Fruit fly (Drosophila melanogaster) whole organism, embryonic: ENCODE data around the gene CG8993.

Experiments
- Adf1 ChIP-seq: fragments of 200-800 bp; sonication (Bioruptor generic); IDR thresholded peaks from 2 replicates; pipeline ENCODE4 v1.3.6; 2022; ENCODE audit warnings: missing biosample characterization, missing genetic modification characterization
- Aef1 ChIP-seq: fragments of 200-800 bp; sonication (Bioruptor generic); IDR thresholded peaks from 3 replicates; pipeline ENCODE4 v1.3.6; 2022; ENCODE audit warnings: missing biosample characterization, missing genetic modification characterization
- Asciz ChIP-seq: fragments of 200-800 bp; sonication (Bioruptor generic); optimal IDR thresholded peaks from 2 replicates; lab custom pipeline; 2017; ENCODE audit warnings: missing biosample characterization, mild to moderate bottlenecking, missing genetic modification characterization, missing genetic modification reagents
- Atf3 ChIP-seq: fragments of 200-800 bp; sonication (Bioruptor generic); optimal IDR thresholded peaks from 3 replicates; lab custom pipeline; 2016; ENCODE audit warnings: missing biosample characterization, missing genetic modification characterization
- CG10209 ChIP-seq: fragments of 200-800 bp; sonication (Bioruptor generic); optimal IDR thresholded peaks from 3 replicates; lab custom pipeline; 2017; ENCODE audit warnings: missing biosample characterization, mild to moderate bottlenecking, missing genetic modification characterization, missing genetic modification reagents
- CG12104 ChIP-seq: fragments of 200-800 bp; sonication (Bioruptor generic); optimal IDR thresholded peaks from 3 replicates; lab custom pipeline; 2016; ENCODE audit warnings: missing biosample characterization, missing genetic modification characterization
- CG1233 ChIP-seq: fragments of 200-800 bp; sonication (Bioruptor generic); optimal IDR thresholded peaks from 4 replicates; lab custom pipeline; 2018; ENCODE audit warnings: missing biosample characterization, mild to moderate bottlenecking, missing genetic modification characterization
- CG13296 ChIP-seq: fragments of 200-800 bp; sonication (Bioruptor generic); optimal IDR thresholded peaks from 3 replicates; lab custom pipeline; 2018; ENCODE audit warnings: missing biosample characterization, mild to moderate bottlenecking, missing genetic modification characterization
- CG14441 ChIP-seq: fragments of 200-800 bp; sonication (Bioruptor generic); IDR thresholded peaks from 2 replicates; pipeline ENCODE4 v1.3.6; 2022; ENCODE audit warnings: missing biosample characterization, missing genetic modification characterization
- CG15514 ChIP-seq: fragments of 200-800 bp; sonication (Bioruptor generic); optimal IDR thresholded peaks from 3 replicates; lab custom pipeline; 2017; ENCODE audit warnings: missing biosample characterization, missing genetic modification characterization, mild to moderate bottlenecking, moderate library complexity, missing genetic modification reagents
- CG1603 ChIP-seq: fragments of 200-800 bp; sonication (Bioruptor generic); optimal IDR thresholded peaks from 2 replicates; lab custom pipeline; 2019; ENCODE audit warnings: missing biosample characterization, mild to moderate bottlenecking, missing genetic modification characterization, moderate library complexity
- CG16815 ChIP-seq: fragments of 200-800 bp; sonication (Bioruptor generic); optimal IDR thresholded peaks from 3 replicates; lab custom pipeline; 2017; ENCODE audit warnings: missing biosample characterization, mild to moderate bottlenecking, missing genetic modification characterization
- CG2889 ChIP-seq: fragments of 200-800 bp; sonication (Bioruptor generic); IDR thresholded peaks from 3 replicates; pipeline ENCODE4 v1.3.6; 2022; ENCODE audit warnings: missing biosample characterization, missing genetic modification characterization
- CG30020 ChIP-seq: fragments of 200-800 bp; optimal IDR thresholded peaks from 2 replicates; lab custom pipeline; 2019; ENCODE audit warnings: missing biosample characterization, mild to moderate bottlenecking, missing genetic modification characterization, moderate library complexity
- CG30403 ChIP-seq: fragments of 200-800 bp; sonication (Bioruptor generic); optimal IDR thresholded peaks from 3 replicates; lab custom pipeline; 2016; ENCODE audit warnings: missing biosample characterization, missing genetic modification characterization
- CG33557 ChIP-seq: fragments of 200-800 bp; sonication (Bioruptor generic); optimal IDR thresholded peaks from 2 replicates; lab custom pipeline; 2019; ENCODE audit warnings: missing biosample characterization, mild to moderate bottlenecking, missing genetic modification characterization, moderate library complexity
- CG34376 ChIP-seq: fragments of 200-800 bp; sonication (Bioruptor generic); optimal IDR thresholded peaks from 2 replicates; lab custom pipeline; 2018; ENCODE audit warnings: missing biosample characterization, mild to moderate bottlenecking, missing genetic modification characterization
- CG34422 ChIP-seq: fragments of 200-800 bp; sonication (Bioruptor generic); IDR thresholded peaks from 3 replicates; pipeline ENCODE4 v1.3.6; 2022; ENCODE audit warnings: missing biosample characterization, missing genetic modification characterization
- CG43689 ChIP-seq: fragments of 200-800 bp; sonication (Bioruptor generic); IDR thresholded peaks from 2 replicates; pipeline ENCODE4 v1.3.6; 2022; ENCODE audit warnings: missing biosample characterization, missing genetic modification characterization
- CG5245 ChIP-seq: fragments of 200-800 bp; sonication (Bioruptor generic); optimal IDR thresholded peaks from 3 replicates; lab custom pipeline; 2016; ENCODE audit warnings: missing biosample characterization, missing genetic modification characterization
- CG6175 ChIP-seq: fragments of 200-800 bp; sonication (Bioruptor generic); IDR thresholded peaks from 3 replicates; pipeline ENCODE4 v1.3.6; 2022; ENCODE audit warnings: missing biosample characterization, missing genetic modification characterization
- CG9932 ChIP-seq: fragments of 200-800 bp; sonication (Bioruptor generic); IDR thresholded peaks from 2 replicates; pipeline ENCODE4 v1.3.6; 2022; ENCODE audit warnings: missing biosample characterization, missing genetic modification characterization
- E2f1 ChIP-seq: fragments of 200-800 bp; sonication (Bioruptor generic); IDR thresholded peaks from 2 replicates; pipeline ENCODE4 v1.3.6; 2022; ENCODE audit warnings: missing biosample characterization, missing genetic modification characterization
- Eip74EF ChIP-seq, 2 experiments: fragments of 200-800 bp in 1 of 2; fragments of >200 bp in 1 of 2; sonication (Bioruptor generic) in 1 of 2; optimal IDR thresholded peaks; 2 replicates each; lab custom pipeline; 2017 to 2019; ENCODE audit warnings: missing biosample characterization in 2 of 2, missing genetic modification characterization in 2 of 2, mild to moderate bottlenecking in 1 of 2, moderate library complexity in 1 of 2
- Ets65A ChIP-seq: fragments of 200-800 bp; sonication (Bioruptor generic); peaks from one replicate; lab custom pipeline; 2016; ENCODE audit warnings: missing biosample characterization, missing genetic modification characterization
- Gsc ChIP-seq: fragments of 200-800 bp; sonication (Bioruptor generic); IDR thresholded peaks from 2 replicates; pipeline ENCODE4 v1.3.6; 2022; ENCODE audit warnings: missing biosample characterization, missing genetic modification characterization
- H15 ChIP-seq: fragments of 200-800 bp; sonication (Bioruptor generic); IDR thresholded peaks from 3 replicates; pipeline ENCODE4 v1.3.6; 2022; ENCODE audit warnings: missing biosample characterization, missing genetic modification characterization
- HHEX ChIP-seq: fragments of 200-800 bp; sonication (Bioruptor generic); optimal IDR thresholded peaks from 3 replicates; lab custom pipeline; 2017; ENCODE audit warnings: missing biosample characterization, mild to moderate bottlenecking, missing genetic modification characterization, missing genetic modification reagents
- HLHmδ ChIP-seq: fragments of 200-800 bp; sonication (Bioruptor generic); optimal IDR thresholded peaks from 2 replicates; lab custom pipeline; 2018; ENCODE audit warnings: missing biosample characterization, mild to moderate bottlenecking, missing genetic modification characterization, moderate library complexity
- HmgD ChIP-seq: fragments of 200-800 bp; sonication (Bioruptor generic); optimal IDR thresholded peaks from 3 replicates; lab custom pipeline; 2016; ENCODE audit warnings: missing biosample characterization, missing genetic modification characterization
- Hr51 ChIP-seq, 2 experiments: fragments of 200-800 bp; sonication (Bioruptor generic); optimal IDR thresholded peaks; 2 replicates in 1 of 2; 3 replicates in 1 of 2; lab custom pipeline; 2016 to 2018; ENCODE audit warnings: missing biosample characterization in 2 of 2, missing genetic modification characterization in 2 of 2, mild to moderate bottlenecking in 1 of 2, moderate library complexity in 1 of 2
- NK7.1 ChIP-seq: fragments of 200-800 bp; sonication (Bioruptor generic); optimal IDR thresholded peaks from 3 replicates; lab custom pipeline; 2016; ENCODE audit warnings: missing biosample characterization, missing genetic modification characterization
- Neu2 ChIP-seq: fragments of 200-800 bp; sonication (Bioruptor generic); optimal IDR thresholded peaks from 3 replicates; lab custom pipeline; 2016; ENCODE audit warnings: missing biosample characterization, missing genetic modification characterization, borderline replicate concordance
- bowl ChIP-seq: fragments of 200-800 bp; sonication (Bioruptor generic); IDR thresholded peaks from 2 replicates; pipeline ENCODE4 v1.3.6; 2022; ENCODE audit warnings: missing biosample characterization, missing genetic modification characterization
- ci ChIP-seq: fragments of 200-800 bp; sonication (Bioruptor generic); IDR thresholded peaks from 3 replicates; pipeline ENCODE4 v1.3.6; 2022; ENCODE audit warnings: missing biosample characterization, missing genetic modification characterization
- dimm ChIP-seq: fragments of 200-800 bp; sonication (Bioruptor generic); IDR thresholded peaks from 2 replicates; pipeline ENCODE4 v1.3.6; 2022; ENCODE audit warnings: missing biosample characterization, missing genetic modification characterization
- dmrt99B ChIP-seq: fragments of 200-800 bp; sonication (Bioruptor generic); optimal IDR thresholded peaks from 2 replicates; lab custom pipeline; 2018; ENCODE audit warnings: missing biosample characterization, mild to moderate bottlenecking, missing genetic modification characterization, moderate library complexity
- dysf ChIP-seq: fragments of 200-800 bp; sonication (Bioruptor generic); IDR thresholded peaks from 3 replicates; pipeline ENCODE4 v1.3.6; 2022; ENCODE audit warnings: missing biosample characterization, missing genetic modification characterization
- en ChIP-seq: fragments of 200-800 bp; sonication (Bioruptor generic); optimal IDR thresholded peaks from 2 replicates; lab custom pipeline; 2016; ENCODE audit warnings: missing biosample characterization, missing genetic modification characterization
- grn ChIP-seq: fragments of 200-800 bp; sonication (Bioruptor generic); optimal IDR thresholded peaks from 3 replicates; lab custom pipeline; 2017; ENCODE audit warnings: missing biosample characterization, missing genetic modification characterization
- gt ChIP-seq: fragments of 200-800 bp; sonication (Bioruptor generic); IDR thresholded peaks from 2 replicates; pipeline ENCODE4 v1.3.6; 2022; ENCODE audit warnings: missing biosample characterization, missing genetic modification characterization
- hb ChIP-seq: fragments of 200-800 bp; sonication (Bioruptor generic); IDR thresholded peaks from 3 replicates; pipeline ENCODE4 v1.3.6; 2022; ENCODE audit warnings: missing biosample characterization, missing genetic modification characterization; ENCODE audit not compliant: partially characterized antibody
- ken ChIP-seq: fragments of 200-800 bp; sonication (Bioruptor generic); IDR thresholded peaks from 3 replicates; pipeline ENCODE4 v1.3.6; 2022; ENCODE audit warnings: missing biosample characterization, missing genetic modification characterization
- mirr ChIP-seq: fragments of 200-800 bp; sonication (Bioruptor generic); optimal IDR thresholded peaks from 3 replicates; lab custom pipeline; 2018; ENCODE audit warnings: missing biosample characterization, mild to moderate bottlenecking, missing genetic modification characterization
- pfk ChIP-seq: fragments of 200-800 bp; sonication (Bioruptor generic); optimal IDR thresholded peaks from 2 replicates; lab custom pipeline; 2018; ENCODE audit warnings: missing biosample characterization, mild to moderate bottlenecking, missing genetic modification characterization, moderate library complexity
- pum ChIP-seq: fragments of 200-800 bp; sonication (Bioruptor generic); optimal IDR thresholded peaks from 2 replicates; lab custom pipeline; 2016; ENCODE audit warnings: missing biosample characterization, missing genetic modification characterization
- schlank ChIP-seq: fragments of 200-800 bp; sonication (Bioruptor generic); optimal IDR thresholded peaks from 2 replicates; lab custom pipeline; 2018; ENCODE audit warnings: missing biosample characterization, mild to moderate bottlenecking, missing genetic modification characterization
- sens ChIP-seq: fragments of 200-800 bp; sonication (Bioruptor generic); peaks from one replicate; lab custom pipeline; 2016; ENCODE audit warnings: missing biosample characterization, missing genetic modification characterization
- sisA ChIP-seq: fragments of 200-800 bp; sonication (Bioruptor generic); IDR thresholded peaks from 2 replicates; pipeline ENCODE4 v1.3.6; 2022; ENCODE audit warnings: missing biosample characterization, missing genetic modification characterization
- tgo ChIP-seq: fragments of 200-800 bp; sonication (Bioruptor generic); IDR thresholded peaks from 3 replicates; pipeline ENCODE4 v1.3.6; 2022; ENCODE audit warnings: missing biosample characterization, missing genetic modification characterization
- unc-4 ChIP-seq: fragments of 200-800 bp; sonication (Bioruptor generic); IDR thresholded peaks from 2 replicates; pipeline ENCODE4 v1.3.6; 2022; ENCODE audit warnings: missing biosample characterization, missing genetic modification characterization; ENCODE audit not compliant: partially characterized antibody

The CG8993 gene

dm6 chr3L:2418769-2419168, 46.8 kb downstream of the CG8993 start (continued):
- TF ChIP-seq CG15514 (GFP tag; lab: Kevin White, UChicago) = peak; percentile 84
- TF ChIP-seq Aef1 (GFP tag; lab: Robert Waterston, UW) = peak; percentile 92
- no peak for TF ChIP-seq CG30020 (tag; lab: Kevin White, UChicago)
- peak; percentile 87 for TF ChIP-seq dmrt99B (tag; lab: Kevin White, UChicago)
- TF ChIP-seq Asciz (GFP tag; lab: Kevin White, UChicago) = peak; percentile 83
- TF ChIP-seq CG14441 (GFP tag; lab: Robert Waterston, UW) = peak; percentile 81
- peak; percentile 4 for TF ChIP-seq grn (GFP tag; lab: Kevin White, UChicago)
- TF ChIP-seq CG5245 = peak; percentile 87
- TF ChIP-seq CG9932 (GFP tag; lab: Robert Waterston, UW) = peak; percentile 84
- peak; percentile 71 for TF ChIP-seq bowl
- peak; percentile 66 for TF ChIP-seq CG10209 (GFP tag; lab: Kevin White, UChicago)
- TF ChIP-seq schlank = no peak
- peak; percentile 50; the same call in 1 of the 2 replicates for TF ChIP-seq gt (GFP tag; lab: Robert Waterston, UW)
- TF ChIP-seq CG30403 = peak; percentile 74
- peak; percentile 74; the same call in 1 of the 3 replicates for TF ChIP-seq CG2889 (GFP tag; lab: Robert Waterston, UW)
- TF ChIP-seq CG13296 = peak; percentile 69
- TF ChIP-seq ken = peak; percentile 73; the same call in 2 of the 3 replicates
- peak; percentile 97 for TF ChIP-seq Ets65A
- peak; percentile 87 for TF ChIP-seq CG12104 (GFP tag; lab: Kevin White, UChicago)
- TF ChIP-seq CG16815 (GFP tag; lab: Kevin White, UChicago) = peak; percentile 42
- TF ChIP-seq Gsc (GFP tag; lab: Robert Waterston, UW) = peak; percentile 52
- TF ChIP-seq hb (GFP tag; lab: Robert Waterston, UW) = no peak
- TF ChIP-seq CG33557 (GFP tag; lab: Kevin White, UChicago) = no peak
- TF ChIP-seq Neu2 = no peak
- no peak for TF ChIP-seq unc-4 (GFP tag; lab: Robert Waterston, UW)
- no peak for TF ChIP-seq HmgD (GFP tag; lab: Kevin White, UChicago)
- TF ChIP-seq tgo (GFP tag; lab: Robert Waterston, UW) = peak; percentile 87
- peak; percentile 92 for TF ChIP-seq dysf (GFP tag; lab: Robert Waterston, UW)
- TF ChIP-seq CG1233 (GFP tag; lab: Kevin White, UChicago) = peak; percentile 81
- TF ChIP-seq HHEX (GFP tag; lab: Kevin White, UChicago) = peak; percentile 89
- peak; percentile 40 for TF ChIP-seq Atf3 (GFP tag; lab: Kevin White, UChicago)
- TF ChIP-seq H15 (GFP tag; lab: Robert Waterston, UW) = peak; percentile 86
- TF ChIP-seq Eip74EF (GFP tag; optimal IDR thresholded peaks at IDR 0.05; lab: Kevin White, UChicago) = peak in 1 of 2 experiments; percentile 91
- peak; percentile 68 for TF ChIP-seq CG1603
- TF ChIP-seq Adf1 (GFP tag; lab: Robert Waterston, UW) = peak; percentile 50
- no peak for TF ChIP-seq HLHmδ (GFP tag; lab: Kevin White, UChicago)
- peak; percentile 80 for TF ChIP-seq NK7.1 (GFP tag; lab: Kevin White, UChicago)
- peak; percentile 49 to 72 for TF ChIP-seq Hr51 (GFP tag; optimal IDR thresholded peaks at IDR 0.05; lab: Kevin White, UChicago)
- peak; percentile 83 for TF ChIP-seq E2f1 (GFP tag; lab: Robert Waterston, UW)
- TF ChIP-seq dimm (GFP tag; lab: Robert Waterston, UW) = peak; percentile 73
- TF ChIP-seq ci (GFP tag; lab: Robert Waterston, UW) = peak; percentile 92
- peak; percentile 61; the same call in 2 of the 3 replicates for TF ChIP-seq CG6175 (GFP tag; lab: Robert Waterston, UW)
- TF ChIP-seq CG43689 (GFP tag; lab: Robert Waterston, UW) = peak; percentile 69
- peak; percentile 52 for TF ChIP-seq CG34376 (GFP tag; lab: Kevin White, UChicago)
- no peak for TF ChIP-seq mirr
- TF ChIP-seq pum (GFP tag; lab: Kevin White, UChicago) = peak; percentile 65
- TF ChIP-seq pfk (GFP tag; lab: Kevin White, UChicago) = no peak
- TF ChIP-seq CG34422 (GFP tag; lab: Robert Waterston, UW) = peak; percentile 89
- peak; percentile 96 for TF ChIP-seq sens (GFP tag; lab: Kevin White, UChicago)
- TF ChIP-seq en (GFP tag; lab: Kevin White, UChicago) = peak; percentile 51
- peak; percentile 83 for TF ChIP-seq sisA (GFP tag; lab: Robert Waterston, UW)
